Worm (Caenorhabditis elegans) whole organism, L3 larva: ENCODE measurements around the gene pacs-1.

Experiments used
- R02D3.7 ChIP-seq: fragments of 150-350 bp; optimal IDR thresholded peaks from 2 replicates; lab custom pipeline; 2014; ENCODE audit warnings: missing biosample characterization, missing genetic modification characterization
- elt-3 ChIP-seq, 3 experiments: fragments of 150-350 bp in 1 of 3; sonication (generic microtip) in 2 of 3; optimal IDR thresholded peaks; 2 replicates in 2 of 3; 4 replicates in 1 of 3; lab custom pipeline; 2014 to 2017; ENCODE audit warnings: missing biosample characterization in 3 of 3, missing genetic modification characterization in 3 of 3
- mdl-1 ChIP-seq: fragments of 150-350 bp; optimal IDR thresholded peaks from 2 replicates; lab custom pipeline; 2014; ENCODE audit warnings: missing biosample characterization, missing genetic modification characterization
- nhr-11 ChIP-seq: fragments of 150-350 bp; optimal IDR thresholded peaks from 2 replicates; lab custom pipeline; 2014; ENCODE audit warnings: missing biosample characterization, missing genetic modification characterization
- nhr-23 ChIP-seq: fragments of 150-350 bp; optimal IDR thresholded peaks from 2 replicates; lab custom pipeline; 2014; ENCODE audit warnings: missing biosample characterization, missing genetic modification reagents, missing genetic modification characterization
- nhr-25 ChIP-seq: sonication (generic microtip); optimal IDR thresholded peaks from 2 replicates; lab custom pipeline; 2017; ENCODE audit warnings: missing biosample characterization, missing genetic modification characterization

DNA sequence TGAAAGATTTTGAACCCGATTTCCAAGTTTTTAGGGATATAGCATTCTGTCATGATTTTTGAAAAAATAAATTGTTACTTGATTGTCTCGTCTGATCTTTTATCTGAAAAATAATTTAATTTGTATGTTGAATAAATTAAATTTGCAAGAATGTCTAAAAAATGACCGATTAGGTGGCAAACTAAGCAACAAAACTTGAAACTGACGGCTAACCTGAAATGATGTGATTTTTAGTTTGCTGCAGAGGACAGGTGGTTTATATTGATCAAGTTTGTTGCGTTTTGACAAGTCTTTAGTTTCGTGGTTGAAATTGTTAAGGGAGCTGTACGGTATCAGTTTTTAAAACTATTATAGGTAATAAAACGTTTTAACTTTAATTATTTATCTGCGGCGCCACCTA lies 40.4 kb upstream of the pacs-1 start, which contains the start of gene F07C3.16:
- no peak for TF ChIP-seq nhr-23
- no peak for TF ChIP-seq R02D3.7 (tag; lab: Kevin White, UChicago)
- no peak for TF ChIP-seq nhr-11 (tag; lab: Kevin White, UChicago)
- no peak for TF ChIP-seq mdl-1 (tag; lab: Kevin White, UChicago)
- TF ChIP-seq nhr-25 (tag; lab: Kevin White, UChicago) = no peak
- no peak for TF ChIP-seq elt-3 (tag; optimal IDR thresholded peaks at IDR 0.05; lab: Kevin White, UChicago)
